Worm (Caenorhabditis elegans) whole organism, L2 larva: ENCODE measurements around the gene C18A11.1.

Source experiments
- aly-2 ChIP-seq: fragments of 150-350 bp; optimal IDR thresholded peaks from 2 replicates; lab custom pipeline; 2014; ENCODE audit warnings: missing biosample characterization, missing genetic modification characterization
- ama-1 ChIP-seq: fragments of 150-350 bp; optimal IDR thresholded peaks from 2 replicates; lab custom pipeline; 2018; ENCODE audit warnings: inconsistent platforms
- dmd-4 ChIP-seq: sonication (generic microtip); optimal IDR thresholded peaks from 2 replicates; lab custom pipeline; 2017; ENCODE audit warnings: missing biosample characterization, missing genetic modification characterization
- elt-3 ChIP-seq: sonication (generic microtip); optimal IDR thresholded peaks from 2 replicates; lab custom pipeline; 2017; ENCODE audit warnings: missing biosample characterization, missing genetic modification characterization
- nhr-10 ChIP-seq: sonication (generic microtip); optimal IDR thresholded peaks from 2 replicates; lab custom pipeline; 2017; ENCODE audit warnings: missing biosample characterization, missing genetic modification characterization
- nhr-11 ChIP-seq: fragments of 150-350 bp; optimal IDR thresholded peaks from 2 replicates; lab custom pipeline; 2014; ENCODE audit warnings: missing biosample characterization, missing genetic modification characterization
- unc-39 ChIP-seq: fragments of 150-350 bp; optimal IDR thresholded peaks from 2 replicates; lab custom pipeline; 2014; ENCODE audit warnings: missing biosample characterization, missing genetic modification characterization
- unc-62 ChIP-seq: fragments of 150-350 bp; optimal IDR thresholded peaks from 2 replicates; lab custom pipeline; 2014; ENCODE audit warnings: missing biosample characterization, missing genetic modification reagents, missing genetic modification characterization

DNA sequence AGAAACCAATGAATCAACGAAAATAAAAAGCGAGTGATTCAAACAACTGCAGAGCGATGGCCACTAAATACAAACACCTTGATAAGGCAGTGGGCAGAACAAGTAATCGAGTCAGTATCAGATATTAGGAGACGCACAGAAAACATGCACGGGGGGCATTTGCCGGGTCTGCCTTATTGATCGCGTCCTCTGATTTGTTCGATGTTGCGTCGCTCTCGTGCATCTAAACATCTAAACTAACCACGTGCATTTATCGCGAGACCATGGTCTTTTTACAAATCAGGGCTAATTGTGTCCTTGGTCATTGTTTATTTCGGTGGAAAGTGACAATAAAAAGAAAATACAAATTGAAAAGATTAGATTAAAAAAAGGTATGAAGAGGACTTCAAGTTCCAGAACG is 14.8 kb downstream of the C18A11.1 start, which contains the start of gene K07E3.4:
- TF ChIP-seq nhr-10 (tag; lab: Kevin White, UChicago): no peak
- no peak for TF ChIP-seq elt-3 (tag; lab: Kevin White, UChicago)
- no peak for TF ChIP-seq aly-2 (tag; lab: Kevin White, UChicago)
- TF ChIP-seq unc-39 (tag; lab: Kevin White, UChicago): no peak
- TF ChIP-seq dmd-4 (tag; lab: Kevin White, UChicago): no peak
- TF ChIP-seq unc-62: no peak
- peak; percentile 40 for TF ChIP-seq ama-1 (lab: Kevin White, UChicago)
- no peak for TF ChIP-seq nhr-11 (tag; lab: Kevin White, UChicago)
